Fruit fly (Drosophila melanogaster) whole organism, embryonic: ENCODE data around the gene se.

ENCODE experiments used
- ATbp ChIP-seq: fragments of 200-800 bp; sonication (Bioruptor generic); optimal IDR thresholded peaks from 2 replicates; lab custom pipeline; 2017; ENCODE audit warnings: missing biosample characterization, mild to moderate bottlenecking, missing genetic modification characterization, missing genetic modification reagents
- B-H2 ChIP-seq: fragments of 200-800 bp; sonication (Bioruptor generic); optimal IDR thresholded peaks from 2 replicates; lab custom pipeline; 2018; ENCODE audit warnings: missing biosample characterization, mild to moderate bottlenecking, missing genetic modification characterization
- CG10431 ChIP-seq: fragments of 200-800 bp; sonication (Bioruptor generic); optimal IDR thresholded peaks from 3 replicates; lab custom pipeline; 2018; ENCODE audit warnings: missing biosample characterization, mild to moderate bottlenecking, missing genetic modification characterization
- CG11085 ChIP-seq: fragments of 200-800 bp; sonication (Bioruptor generic); IDR thresholded peaks from 2 replicates; pipeline ENCODE4 v1.3.6; 2022; ENCODE audit warnings: missing biosample characterization, missing genetic modification characterization
- CG11696 ChIP-seq: fragments of 200-800 bp; sonication (Bioruptor generic); IDR thresholded peaks from 2 replicates; pipeline ENCODE4 v1.3.6; 2022; ENCODE audit warnings: missing biosample characterization, missing genetic modification characterization
- CG12071 ChIP-seq: fragments of 200-800 bp; sonication (Bioruptor generic); optimal IDR thresholded peaks from 3 replicates; lab custom pipeline; 2018; ENCODE audit warnings: missing biosample characterization, mild to moderate bottlenecking, missing genetic modification characterization
- CG12219 ChIP-seq: fragments of 200-800 bp; sonication (Bioruptor generic); optimal IDR thresholded peaks from 3 replicates; lab custom pipeline; 2018; ENCODE audit warnings: missing biosample characterization, mild to moderate bottlenecking, missing genetic modification characterization
- CG13424 ChIP-seq: fragments of 200-800 bp; sonication (Bioruptor generic); optimal IDR thresholded peaks from 2 replicates; lab custom pipeline; 2019; ENCODE audit warnings: missing biosample characterization, mild to moderate bottlenecking, missing genetic modification characterization, moderate library complexity
- CG1529 ChIP-seq: fragments of 200-800 bp; sonication (Bioruptor generic); optimal IDR thresholded peaks from 3 replicates; lab custom pipeline; 2018; ENCODE audit warnings: missing biosample characterization, missing genetic modification characterization
- CG1603 ChIP-seq: fragments of 200-800 bp; sonication (Bioruptor generic); optimal IDR thresholded peaks from 2 replicates; lab custom pipeline; 2019; ENCODE audit warnings: missing biosample characterization, mild to moderate bottlenecking, missing genetic modification characterization, moderate library complexity
- CG1647 ChIP-seq: fragments of 200-800 bp; sonication (Bioruptor generic); optimal IDR thresholded peaks from 3 replicates; lab custom pipeline; 2016; ENCODE audit warnings: missing biosample characterization, missing genetic modification characterization
- CG34224 ChIP-seq: fragments of 200-800 bp; sonication (Bioruptor generic); IDR thresholded peaks from 3 replicates; pipeline ENCODE4 v1.3.6; 2022; ENCODE audit warnings: missing biosample characterization, missing genetic modification characterization; ENCODE audit not compliant: partially characterized antibody
- CG6854 ChIP-seq: fragments of 200-800 bp; sonication (Bioruptor generic); optimal IDR thresholded peaks from 3 replicates; lab custom pipeline; 2017; ENCODE audit warnings: missing biosample characterization, mild to moderate bottlenecking, missing genetic modification characterization
- CG7987 ChIP-seq: fragments of 200-800 bp; sonication (Bioruptor generic); optimal IDR thresholded peaks from 2 replicates; lab custom pipeline; 2018; ENCODE audit warnings: missing biosample characterization, mild to moderate bottlenecking, missing genetic modification characterization, moderate library complexity
- CG9797 ChIP-seq: fragments of 200-800 bp; sonication (Bioruptor generic); optimal IDR thresholded peaks from 3 replicates; lab custom pipeline; 2018; ENCODE audit warnings: missing biosample characterization, mild to moderate bottlenecking, missing genetic modification characterization
- E2f1 ChIP-seq: fragments of 200-800 bp; sonication (Bioruptor generic); IDR thresholded peaks from 2 replicates; pipeline ENCODE4 v1.3.6; 2022; ENCODE audit warnings: missing biosample characterization, missing genetic modification characterization
- Fer1 ChIP-seq: fragments of 200-800 bp; sonication (Bioruptor generic); optimal IDR thresholded peaks from 2 replicates; lab custom pipeline; 2017; ENCODE audit warnings: missing biosample characterization, mild to moderate bottlenecking, missing genetic modification characterization
- Fer2 ChIP-seq: fragments of 200-800 bp; sonication (Bioruptor generic); optimal IDR thresholded peaks from 2 replicates; lab custom pipeline; 2018; ENCODE audit warnings: missing biosample characterization, mild to moderate bottlenecking, missing genetic modification characterization, moderate library complexity
- Gsc ChIP-seq: fragments of 200-800 bp; sonication (Bioruptor generic); IDR thresholded peaks from 2 replicates; pipeline ENCODE4 v1.3.6; 2022; ENCODE audit warnings: missing biosample characterization, missing genetic modification characterization
- HLH3B ChIP-seq: fragments of 200-800 bp; sonication (Bioruptor generic); IDR thresholded peaks from 2 replicates; pipeline ENCODE4 v1.3.6; 2022; ENCODE audit warnings: missing biosample characterization, missing genetic modification characterization
- Hmr ChIP-seq: fragments of 200-800 bp; sonication (Bioruptor generic); optimal IDR thresholded peaks from 3 replicates; lab custom pipeline; 2017; ENCODE audit warnings: mild to moderate bottlenecking, missing biosample characterization, missing genetic modification reagents, missing genetic modification characterization
- Jarid2 ChIP-seq: fragments of 200-800 bp; sonication (Bioruptor generic); optimal IDR thresholded peaks from 3 replicates; lab custom pipeline; 2017; ENCODE audit warnings: mild to moderate bottlenecking, missing biosample characterization, missing genetic modification reagents, missing genetic modification characterization
- Max ChIP-seq: fragments of 200-800 bp; sonication (Bioruptor generic); optimal IDR thresholded peaks from 2 replicates; lab custom pipeline; 2016; ENCODE audit warnings: missing biosample characterization, mild to moderate bottlenecking, missing genetic modification characterization
- Poxn ChIP-seq: fragments of 200-800 bp; sonication (Bioruptor generic); IDR thresholded peaks from 2 replicates; pipeline ENCODE4 v1.3.6; 2022; ENCODE audit warnings: missing biosample characterization, missing genetic modification characterization
- Ptx1 ChIP-seq: fragments of 200-800 bp; sonication (Bioruptor generic); IDR thresholded peaks from 2 replicates; pipeline ENCODE4 v1.3.6; 2022; ENCODE audit warnings: missing biosample characterization, missing genetic modification characterization
- Rx ChIP-seq: fragments of 200-800 bp; sonication (Bioruptor generic); IDR thresholded peaks from 2 replicates; pipeline ENCODE4 v1.3.6; 2022; ENCODE audit warnings: missing biosample characterization, missing genetic modification characterization
- Side ChIP-seq: fragments of 200-800 bp; sonication (Bioruptor generic); optimal IDR thresholded peaks from 2 replicates; lab custom pipeline; 2016; ENCODE audit warnings: missing biosample characterization, missing genetic modification characterization
- Ssrp ChIP-seq: fragments of 200-800 bp; sonication (Bioruptor generic); optimal IDR thresholded peaks from 2 replicates; lab custom pipeline; 2018; ENCODE audit warnings: missing biosample characterization, mild to moderate bottlenecking, missing genetic modification characterization, moderate library complexity
- TFAM ChIP-seq: fragments of 200-800 bp; sonication (Bioruptor generic); optimal IDR thresholded peaks from 2 replicates; lab custom pipeline; 2017; ENCODE audit warnings: missing biosample characterization, missing genetic modification characterization, inconsistent platforms
- az2 ChIP-seq: fragments of 200-800 bp; sonication (Bioruptor generic); optimal IDR thresholded peaks from 3 replicates; lab custom pipeline; 2016; ENCODE audit warnings: missing biosample characterization, missing genetic modification characterization
- cg ChIP-seq: fragments of 200-800 bp; sonication (Bioruptor generic); optimal IDR thresholded peaks from 3 replicates; lab custom pipeline; 2019; ENCODE audit warnings: missing biosample characterization, mild to moderate bottlenecking, missing genetic modification characterization, moderate library complexity
- corto ChIP-seq: fragments of 200-800 bp; sonication (Bioruptor generic); optimal IDR thresholded peaks from 2 replicates; lab custom pipeline; 2016; ENCODE audit warnings: missing biosample characterization, mild to moderate bottlenecking, missing genetic modification characterization, moderate library complexity
- crc ChIP-seq: fragments of 200-800 bp; sonication (Bioruptor generic); optimal IDR thresholded peaks from 2 replicates; lab custom pipeline; 2016; ENCODE audit warnings: missing biosample characterization, missing genetic modification characterization
- dmrt11E ChIP-seq: fragments of 200-800 bp; sonication (Bioruptor generic); optimal IDR thresholded peaks from 3 replicates; lab custom pipeline; 2018; ENCODE audit warnings: missing biosample characterization, mild to moderate bottlenecking, missing genetic modification characterization, moderate library complexity
- eve ChIP-seq, 2 experiments: fragments of >200 bp; optimal IDR thresholded peaks; 2 replicates each; lab custom pipeline; 2017; ENCODE audit warnings: missing biosample characterization in 2 of 2, missing genetic modification characterization in 2 of 2
- fd64A ChIP-seq: fragments of 200-800 bp; sonication (Bioruptor generic); optimal IDR thresholded peaks from 3 replicates; lab custom pipeline; 2018; ENCODE audit warnings: missing biosample characterization, mild to moderate bottlenecking, missing genetic modification characterization
- fu2 ChIP-seq: fragments of 200-800 bp; sonication (Bioruptor generic); optimal IDR thresholded peaks from 2 replicates; lab custom pipeline; 2016; ENCODE audit warnings: missing biosample characterization, missing genetic modification characterization
- ind ChIP-seq: fragments of 200-800 bp; sonication (Bioruptor generic); optimal IDR thresholded peaks from 3 replicates; lab custom pipeline; 2016; ENCODE audit warnings: missing biosample characterization, missing genetic modification characterization
- inv ChIP-seq: fragments of 200-800 bp; sonication (Bioruptor generic); IDR thresholded peaks from 2 replicates; pipeline ENCODE4 v1.3.6; 2022; ENCODE audit warnings: missing biosample characterization, missing genetic modification characterization; ENCODE audit not compliant: partially characterized antibody
- ken ChIP-seq: fragments of 200-800 bp; sonication (Bioruptor generic); IDR thresholded peaks from 3 replicates; pipeline ENCODE4 v1.3.6; 2022; ENCODE audit warnings: missing biosample characterization, missing genetic modification characterization
- lilli ChIP-seq: fragments of 200-800 bp; sonication (Bioruptor generic); optimal IDR thresholded peaks from 3 replicates; lab custom pipeline; 2016; ENCODE audit warnings: missing biosample characterization, missing genetic modification characterization
- mirr ChIP-seq: fragments of 200-800 bp; sonication (Bioruptor generic); optimal IDR thresholded peaks from 3 replicates; lab custom pipeline; 2018; ENCODE audit warnings: missing biosample characterization, mild to moderate bottlenecking, missing genetic modification characterization
- psq ChIP-seq: fragments of 200-800 bp; sonication (Bioruptor generic); optimal IDR thresholded peaks from 2 replicates; lab custom pipeline; 2017; ENCODE audit warnings: missing biosample characterization, missing genetic modification characterization
- pzg ChIP-seq: fragments of 200-800 bp; sonication (Bioruptor generic); optimal IDR thresholded peaks from 3 replicates; lab custom pipeline; 2018; ENCODE audit warnings: missing biosample characterization, mild to moderate bottlenecking, missing genetic modification characterization, moderate library complexity
- seq ChIP-seq: fragments of 200-800 bp; sonication (Bioruptor generic); IDR thresholded peaks from 2 replicates; pipeline ENCODE4 v1.3.6; 2022; ENCODE audit warnings: missing biosample characterization, missing genetic modification characterization
- sim ChIP-seq: fragments of 200-800 bp; sonication (Bioruptor generic); IDR thresholded peaks from 2 replicates; pipeline ENCODE4 v1.3.6; 2022; ENCODE audit warnings: missing biosample characterization, missing genetic modification characterization
- sna ChIP-seq: fragments of 200-800 bp; sonication (Bioruptor generic); IDR thresholded peaks from 2 replicates; pipeline ENCODE4 v1.3.6; 2022; ENCODE audit warnings: missing biosample characterization, missing genetic modification characterization; ENCODE audit not compliant: partially characterized antibody
- tll ChIP-seq, 2 experiments: fragments of 200-800 bp in 1 of 2; fragments of >200 bp in 1 of 2; sonication (Bioruptor generic) in 1 of 2; optimal IDR thresholded peaks; 2 replicates each; lab custom pipeline; 2017 to 2019; ENCODE audit warnings: missing biosample characterization in 2 of 2, missing genetic modification characterization in 2 of 2, mild to moderate bottlenecking in 1 of 2, moderate library complexity in 1 of 2
- z ChIP-seq: fragments of 200-800 bp; sonication (Bioruptor generic); IDR thresholded peaks from 3 replicates; pipeline ENCODE4 v1.3.6; 2022; ENCODE audit warnings: missing biosample characterization, missing genetic modification characterization
- zfh1 ChIP-seq: fragments of 200-800 bp; sonication (Bioruptor generic); IDR thresholded peaks from 3 replicates; pipeline ENCODE4 v1.3.6; 2022; ENCODE audit warnings: missing biosample characterization, missing genetic modification characterization

The se gene

dm6 chr3L:8506975-8507441 lies 13.3 kb upstream of the se start, which contains the start of gene CG43163 (continued):
- peak; percentile 65 for TF ChIP-seq E2f1 (GFP tag; lab: Robert Waterston, UW)
- TF ChIP-seq lilli (GFP tag; lab: Kevin White, UChicago): peak; percentile 76
- TF ChIP-seq seq (GFP tag; lab: Robert Waterston, UW): no peak
- no peak for TF ChIP-seq eve (GFP tag; optimal IDR thresholded peaks at IDR 0.05; lab: Kevin White, UChicago)
- TF ChIP-seq ken (GFP tag; lab: Robert Waterston, UW): no peak
- TF ChIP-seq psq: no peak
- TF ChIP-seq HLH3B (GFP tag; lab: Robert Waterston, UW): peak; percentile 53; the same call in 1 of the 2 replicates
- TF ChIP-seq Fer2 (tag; lab: Kevin White, UChicago): no peak
- TF ChIP-seq CG12219 (GFP tag; lab: Kevin White, UChicago): peak; percentile 47
- no peak for TF ChIP-seq crc
- TF ChIP-seq CG1647 (GFP tag; lab: Kevin White, UChicago): no peak
- peak; percentile 65 for TF ChIP-seq cg (GFP tag; lab: Kevin White, UChicago)
- TF ChIP-seq az2 (GFP tag; lab: Kevin White, UChicago): peak; percentile 61
- TF ChIP-seq CG13424 (tag; lab: Kevin White, UChicago): peak; percentile 68
- TF ChIP-seq sim (GFP tag; lab: Robert Waterston, UW): no peak
- TF ChIP-seq dmrt11E (tag; lab: Kevin White, UChicago): peak; percentile 61
- TF ChIP-seq Ptx1 (GFP tag; lab: Robert Waterston, UW): peak; percentile 55
- peak; percentile 31 for TF ChIP-seq fu2 (GFP tag; lab: Kevin White, UChicago)
- TF ChIP-seq CG6854 (GFP tag; lab: Kevin White, UChicago): peak; percentile 45
- no peak for TF ChIP-seq mirr (GFP tag; lab: Kevin White, UChicago)
- peak; percentile 34 for TF ChIP-seq ATbp (GFP tag; lab: Kevin White, UChicago)
- TF ChIP-seq sna: no peak
- peak; percentile 83 for TF ChIP-seq CG9797 (GFP tag; lab: Kevin White, UChicago)
- no peak for TF ChIP-seq CG34224 (GFP tag; lab: Robert Waterston, UW)
- peak; percentile 71 for TF ChIP-seq zfh1 (GFP tag; lab: Robert Waterston, UW)
- TF ChIP-seq CG11696 (GFP tag; lab: Robert Waterston, UW): 0 out of 2 replicates have a peak, but pooled peaks have one; percentile 30
- peak; percentile 65 for TF ChIP-seq Fer1 (GFP tag; lab: Kevin White, UChicago)
- peak; percentile 35 for TF ChIP-seq ind
- TF ChIP-seq CG7987 (GFP tag; lab: Kevin White, UChicago): peak; percentile 65
- peak; percentile 78 for TF ChIP-seq Hmr (GFP tag; lab: Kevin White, UChicago)
- TF ChIP-seq CG1529 (GFP tag; lab: Kevin White, UChicago): peak; percentile 16
- no peak for TF ChIP-seq TFAM
- no peak for TF ChIP-seq tll (GFP tag; optimal IDR thresholded peaks at IDR 0.05; lab: Kevin White, UChicago)
- TF ChIP-seq corto (GFP tag; lab: Kevin White, UChicago): no peak
- no peak for TF ChIP-seq fd64A (GFP tag; lab: Kevin White, UChicago)
- TF ChIP-seq Max (GFP tag; lab: Kevin White, UChicago): peak; percentile 56
- no peak for TF ChIP-seq inv (GFP tag; lab: Robert Waterston, UW)
- peak; percentile 77 for TF ChIP-seq Jarid2 (GFP tag; lab: Kevin White, UChicago)
- TF ChIP-seq pzg (GFP tag; lab: Kevin White, UChicago): peak; percentile 72
- TF ChIP-seq Poxn (GFP tag; lab: Robert Waterston, UW): no peak
- peak; percentile 58 for TF ChIP-seq Rx
- TF ChIP-seq CG10431: peak; percentile 37
- no peak for TF ChIP-seq z (GFP tag; lab: Robert Waterston, UW)
- peak; percentile 43 for TF ChIP-seq Ssrp (tag; lab: Kevin White, UChicago)
- peak; percentile 37; the same call in 1 of the 2 replicates for TF ChIP-seq CG11085 (GFP tag; lab: Robert Waterston, UW)
- TF ChIP-seq Gsc: no peak
- peak; percentile 19 for TF ChIP-seq Side
- TF ChIP-seq B-H2 (GFP tag; lab: Kevin White, UChicago): peak; percentile 7
- peak; percentile 80 for TF ChIP-seq CG1603 (tag; lab: Kevin White, UChicago)
- peak; percentile 43 for TF ChIP-seq CG12071 (GFP tag; lab: Kevin White, UChicago)
